Fruit fly (Drosophila melanogaster) Kc167 (cell line): ENCODE measurements around the gene rdgB.

ENCODE experiments used
- Myc ChIP-seq: fragments of >200 bp; optimal IDR thresholded peaks from 2 replicates; lab custom pipeline; 2017; ENCODE audit warnings: missing external identifiers
- Sin3A ChIP-seq: fragments of >200 bp; optimal IDR thresholded peaks from 2 replicates; lab custom pipeline; 2018; ENCODE audit warnings: missing external identifiers
- h ChIP-seq: fragments of >200 bp; optimal IDR thresholded peaks from 3 replicates; lab custom pipeline; 2018; ENCODE audit warnings: missing external identifiers
- insv ChIP-seq: fragments of >200 bp; optimal IDR thresholded peaks from 3 replicates; lab custom pipeline; 2018; ENCODE audit warnings: missing external identifiers
- psq ChIP-seq: fragments of >200 bp; optimal IDR thresholded peaks from 2 replicates; lab custom pipeline; 2017; ENCODE audit warnings: missing external identifiers
- ttk ChIP-seq: sonication (Bioruptor generic); optimal IDR thresholded peaks from 2 replicates; lab custom pipeline; 2017; ENCODE audit warnings: missing external identifiers

Gene rdgB

DNA sequence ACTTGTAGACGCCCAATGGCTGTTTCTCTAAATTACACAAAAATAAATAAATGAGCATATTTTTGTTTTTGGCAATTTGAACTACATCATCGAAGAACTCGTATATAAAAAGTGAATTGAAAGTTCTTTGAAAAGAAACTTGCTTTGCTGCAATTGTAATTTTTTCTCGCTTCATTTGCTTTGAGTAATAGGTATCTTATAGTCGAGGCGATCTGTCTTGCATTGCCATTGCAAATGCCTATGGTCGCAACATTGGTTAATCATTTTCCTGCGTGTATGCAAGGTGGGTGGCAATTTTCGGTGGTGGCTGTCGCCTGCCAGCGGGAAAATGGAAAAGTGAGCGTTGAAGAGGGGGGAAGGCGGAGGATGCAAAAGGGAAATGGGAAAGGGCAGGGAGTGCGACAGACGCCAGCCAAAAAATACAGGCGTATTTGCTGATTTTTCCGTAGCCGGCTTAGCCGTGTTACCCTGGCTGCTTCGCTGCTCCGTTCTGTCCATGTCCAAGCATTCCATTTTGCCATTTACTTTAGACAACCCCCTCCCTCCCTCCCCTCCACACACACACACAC lies 24.8 kb downstream of the rdgB start:
- TF ChIP-seq Sin3A (lab: Kevin White, UChicago) (no peak), Myc (lab: Kevin White, UChicago) (no peak), ttk (lab: Kevin White, UChicago) (no peak), psq (lab: Kevin White, UChicago) (no peak), h (lab: Kevin White, UChicago) (no peak), insv (lab: Kevin White, UChicago) (no peak)

DNA sequence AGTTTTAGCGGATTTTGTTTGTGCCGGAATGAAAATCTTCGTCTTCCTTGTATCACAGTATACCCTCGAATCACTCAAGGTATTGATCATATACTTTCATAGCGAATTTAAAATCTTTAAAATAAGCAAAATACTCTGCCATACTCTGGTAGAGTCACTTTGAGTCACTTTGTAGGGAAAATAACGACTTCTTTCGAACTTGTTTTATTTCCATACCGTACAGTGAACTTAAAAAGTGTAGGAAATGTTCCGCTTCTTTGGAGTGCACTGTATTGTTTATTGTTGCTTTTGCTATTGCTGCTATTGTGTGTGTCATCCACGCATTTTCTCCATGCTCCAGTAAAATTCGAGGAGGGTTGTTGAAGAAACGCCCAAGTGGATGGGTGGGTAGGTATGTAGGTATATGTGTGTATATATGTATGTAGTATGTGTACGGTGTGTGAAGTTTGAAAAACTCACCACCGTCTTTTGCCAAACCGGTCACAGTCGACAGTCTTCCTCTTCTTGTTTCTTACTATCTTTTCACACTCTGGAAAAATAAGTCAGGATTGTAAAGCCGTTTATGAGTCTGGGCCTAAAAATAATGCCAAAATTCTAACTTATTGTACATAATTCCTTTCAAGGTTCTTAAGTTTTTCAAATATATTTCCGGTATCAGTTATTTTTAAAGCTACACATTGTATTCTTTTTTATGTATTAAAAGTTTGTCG lies 26.6 kb downstream of the rdgB start:
- no peak for TF ChIP-seq insv (lab: Kevin White, UChicago)
- no peak for TF ChIP-seq Sin3A (lab: Kevin White, UChicago)
- TF ChIP-seq h (lab: Kevin White, UChicago): no peak
- no peak for TF ChIP-seq psq (lab: Kevin White, UChicago)
- TF ChIP-seq ttk (lab: Kevin White, UChicago): no peak

- TF ChIP-seq insv (lab: Kevin White, UChicago): no peak
- no peak for TF ChIP-seq psq (lab: Kevin White, UChicago)
- TF ChIP-seq Myc (lab: Kevin White, UChicago): no peak
- TF ChIP-seq Sin3A (lab: Kevin White, UChicago): no peak
- no peak for TF ChIP-seq ttk (lab: Kevin White, UChicago)
- no peak for TF ChIP-seq h (lab: Kevin White, UChicago)
These were observed 28.5 kb downstream of the rdgB start, which contains the start of gene CG10993 for dm6 chrX:13791011-13791410. Gene CG10993, minus strand, starts transcription at chrX:13791111.

dm6 chrX:13792463-13792862 lies 29.9 kb downstream of the rdgB start:
- TF ChIP-seq psq (lab: Kevin White, UChicago): no peak

- no peak for TF ChIP-seq Sin3A (lab: Kevin White, UChicago)
- TF ChIP-seq ttk (lab: Kevin White, UChicago): no peak
- no peak for TF ChIP-seq h (lab: Kevin White, UChicago)
- TF ChIP-seq insv (lab: Kevin White, UChicago): no peak
- TF ChIP-seq psq (lab: Kevin White, UChicago): no peak
- no peak for TF ChIP-seq Myc (lab: Kevin White, UChicago)
These were observed 35.0 kb downstream of the rdgB start, which contains the start of gene CG10996 for dm6 chrX:13797538-13797937. Gene CG10996, minus strand, starts transcription at chrX:13797638.

- TF ChIP-seq ttk (lab: Kevin White, UChicago) (no peak), Myc (lab: Kevin White, UChicago) (no peak), psq (lab: Kevin White, UChicago) (no peak), h (lab: Kevin White, UChicago) (no peak), insv (lab: Kevin White, UChicago) (no peak)
These were observed 38.1 kb downstream of the rdgB start for dm6 chrX:13800680-13801079.

dm6 chrX:13804398-13804797 lies 41.8 kb downstream of the rdgB start:
- no peak for TF ChIP-seq Sin3A (lab: Kevin White, UChicago)
- no peak for TF ChIP-seq Myc (lab: Kevin White, UChicago)
- TF ChIP-seq insv (lab: Kevin White, UChicago): no peak
- TF ChIP-seq psq (lab: Kevin White, UChicago): no peak
- TF ChIP-seq ttk (lab: Kevin White, UChicago): no peak
- no peak for TF ChIP-seq h (lab: Kevin White, UChicago)

DNA sequence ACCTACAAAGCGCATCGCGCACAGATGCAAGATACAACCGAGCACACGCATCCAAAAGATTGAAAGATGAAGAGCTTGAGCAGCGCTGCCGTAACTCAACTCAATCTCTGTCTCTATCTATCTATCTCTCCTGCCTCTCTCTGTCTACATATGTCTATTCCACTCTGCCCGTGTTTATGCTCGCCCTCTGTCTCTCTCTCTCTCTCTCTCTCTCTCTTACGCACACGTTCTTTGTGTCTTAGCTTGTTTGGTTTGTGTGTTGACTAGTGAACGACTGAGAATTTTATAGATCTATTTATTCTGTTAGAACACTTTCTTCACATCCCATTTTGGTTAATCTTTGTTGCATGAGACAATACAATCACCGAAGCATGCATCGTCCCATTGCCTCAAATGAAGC lies 43.0 kb downstream of the rdgB start:
- TF ChIP-seq psq (lab: Kevin White, UChicago) (no peak), h (lab: Kevin White, UChicago) (no peak), Myc (lab: Kevin White, UChicago) (no peak)

DNA sequence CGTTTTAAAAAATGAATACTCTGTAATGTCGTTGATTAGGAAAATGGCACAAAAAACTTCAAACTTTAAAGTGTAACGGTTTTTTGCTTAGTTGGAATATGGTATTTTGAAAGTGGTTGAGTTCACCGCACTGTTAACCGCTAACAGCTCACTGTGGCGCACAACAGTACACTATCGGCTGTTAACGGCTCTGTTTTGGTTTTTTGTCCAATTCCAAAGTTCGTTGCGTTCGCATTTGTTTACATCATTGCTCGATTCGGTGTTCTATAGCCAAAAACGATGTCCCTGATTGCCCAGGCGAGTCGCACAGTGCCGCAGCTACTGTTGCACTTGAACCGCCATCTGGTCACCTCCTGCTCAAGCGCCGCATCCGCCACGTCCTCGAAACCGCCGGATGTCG lies 48.9 kb downstream of the rdgB start, which contains the start of gene CG11095:
Gene CG11095 (plus strand): TSS at position 205 of the 400 bp plus-strand sequence.
- TF ChIP-seq ttk (lab: Kevin White, UChicago) (no peak), h (lab: Kevin White, UChicago) (no peak), Sin3A (lab: Kevin White, UChicago) (no peak), insv (lab: Kevin White, UChicago) (no peak), Myc (lab: Kevin White, UChicago) (no peak), psq (lab: Kevin White, UChicago) (no peak)

- no peak for TF ChIP-seq Myc (lab: Kevin White, UChicago)
- TF ChIP-seq ttk (lab: Kevin White, UChicago): no peak
- TF ChIP-seq psq (lab: Kevin White, UChicago): no peak
- no peak for TF ChIP-seq Sin3A (lab: Kevin White, UChicago)
- TF ChIP-seq h (lab: Kevin White, UChicago): no peak
- no peak for TF ChIP-seq insv (lab: Kevin White, UChicago)
These were observed 51.5 kb downstream of the rdgB start for dm6 chrX:13814058-13814457.

DNA sequence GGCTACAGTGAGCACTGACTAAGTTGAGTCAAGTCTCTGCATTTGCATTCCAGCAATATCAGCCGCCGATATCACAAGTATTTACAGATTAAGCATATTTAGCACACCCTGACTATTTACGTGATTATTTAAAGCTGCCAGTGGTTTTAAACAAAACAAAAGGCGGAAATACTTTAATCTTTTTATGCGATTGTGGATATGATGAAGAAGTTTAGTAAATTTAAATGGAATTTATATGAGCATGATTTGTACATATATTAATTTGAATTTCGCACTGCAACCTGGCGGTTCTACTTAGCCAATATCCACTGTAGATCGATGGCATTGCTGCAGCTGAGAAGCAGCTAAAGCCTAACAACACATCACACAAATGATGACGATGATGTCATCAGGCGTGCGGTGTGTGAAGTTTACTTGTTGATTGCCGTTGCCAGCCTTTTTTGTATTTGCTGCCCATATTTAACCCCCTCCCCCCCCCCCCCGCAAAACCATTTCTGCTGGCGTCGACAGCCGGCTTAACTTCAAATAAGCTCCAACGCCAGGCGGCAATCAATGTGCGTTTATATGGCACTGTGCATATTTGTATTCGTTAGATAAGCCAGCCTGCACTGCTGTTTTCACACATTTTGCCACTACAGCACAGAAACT lies 53.1 kb downstream of the rdgB start:
- no peak for TF ChIP-seq ttk (lab: Kevin White, UChicago)
- TF ChIP-seq Myc (lab: Kevin White, UChicago): no peak
- no peak for TF ChIP-seq Sin3A (lab: Kevin White, UChicago)
- no peak for TF ChIP-seq insv (lab: Kevin White, UChicago)
- no peak for TF ChIP-seq h (lab: Kevin White, UChicago)
- TF ChIP-seq psq (lab: Kevin White, UChicago): no peak
